Worm (Caenorhabditis elegans) whole organism, young adult: ENCODE data around the gene ears-2.
A peak's percentile ranks its signal among the peaks of the same experiment; 100 is the strongest.

Experiments
- B0019.2 ChIP-seq: fragments of 200-800 bp; sonication (Bioruptor generic); conservative IDR thresholded peaks from 2 replicates; pipeline ENCODE4 v1.3.6; 2022; ENCODE audit warnings: missing genetic modification reagents, missing genetic modification characterization, missing compliant biosample characterization
- B0035.1 ChIP-seq: sonication (generic microtip); optimal IDR thresholded peaks from 2 replicates; lab custom pipeline; 2016; ENCODE audit warnings: missing genetic modification characterization, mild to moderate bottlenecking, missing compliant biosample characterization, missing genotype, missing genetic modification reagents
- B0336.3 ChIP-seq: fragments of 200-800 bp; sonication (Bioruptor generic); IDR thresholded peaks from 2 replicates; pipeline ENCODE4 v1.3.6; 2022; ENCODE audit warnings: missing genetic modification characterization, missing compliant biosample characterization
- D2030.7 ChIP-seq: fragments of 200-800 bp; sonication (Bioruptor generic); IDR thresholded peaks from 2 replicates; pipeline ENCODE4 v1.3.6; 2022; ENCODE audit warnings: missing genetic modification reagents, missing genetic modification characterization, missing compliant biosample characterization
- F49E8.2 ChIP-seq: sonication (generic microtip); optimal IDR thresholded peaks from 3 replicates; lab custom pipeline; 2017; ENCODE audit warnings: missing genetic modification characterization, mild to moderate bottlenecking, missing compliant biosample characterization, antibody characterized with exemption, moderate library complexity; ENCODE audit not compliant: insufficient read depth
- Y53F4B.3 ChIP-seq: fragments of 200-800 bp; sonication (Bioruptor generic); IDR thresholded peaks from 2 replicates; pipeline ENCODE4 v1.3.6; 2022; ENCODE audit warnings: missing genetic modification reagents, missing genetic modification characterization, missing compliant biosample characterization
- Y53G8AR.9 ChIP-seq: fragments of 200-800 bp; sonication (Bioruptor generic); conservative IDR thresholded peaks from 2 replicates; pipeline ENCODE4 v1.3.6; 2022; ENCODE audit warnings: missing genetic modification reagents, missing genetic modification characterization, missing compliant biosample characterization
- Y79H2A.3 ChIP-seq: fragments of 200-800 bp; sonication (Bioruptor generic); conservative IDR thresholded peaks from 2 replicates; pipeline ENCODE4 v1.3.6; 2022; ENCODE audit warnings: missing genetic modification reagents, missing genetic modification characterization, missing compliant biosample characterization
- atf-7 ChIP-seq: sonication (generic microtip); optimal IDR thresholded peaks from 2 replicates; lab custom pipeline; 2017; ENCODE audit warnings: mild to moderate bottlenecking, missing genetic modification characterization, missing compliant biosample characterization
- attf-5 ChIP-seq: fragments of 200-800 bp; sonication (Bioruptor generic); optimal IDR thresholded peaks from 2 replicates; lab custom pipeline; 2018; ENCODE audit warnings: mild to moderate bottlenecking, missing genetic modification characterization, missing compliant biosample characterization
- attf-6 ChIP-seq: fragments of 200-800 bp; sonication (Bioruptor generic); IDR thresholded peaks from 2 replicates; pipeline ENCODE4 v1.3.6; 2022; ENCODE audit warnings: missing genetic modification reagents, missing genetic modification characterization, missing compliant biosample characterization
- bed-1 ChIP-seq: fragments of 200-800 bp; sonication (Bioruptor generic); IDR thresholded peaks from 2 replicates; pipeline ENCODE4 v1.3.6; 2022; ENCODE audit warnings: missing genetic modification reagents, missing genetic modification characterization, missing compliant biosample characterization
- bed-2 ChIP-seq: fragments of 200-800 bp; sonication (Bioruptor generic); IDR thresholded peaks from 2 replicates; pipeline ENCODE4 v1.3.6; 2022; ENCODE audit warnings: missing genetic modification reagents, missing genetic modification characterization, missing compliant biosample characterization
- ceh-100 ChIP-seq: fragments of 200-800 bp; sonication (Bioruptor generic); IDR thresholded peaks from 2 replicates; pipeline ENCODE4 v1.3.6; 2022; ENCODE audit warnings: missing genetic modification reagents, missing genetic modification characterization, missing compliant biosample characterization
- ceh-27 ChIP-seq: fragments of 200-800 bp; sonication (Bioruptor generic); optimal IDR thresholded peaks from 2 replicates; lab custom pipeline; 2018; ENCODE audit warnings: mild to moderate bottlenecking, missing genetic modification characterization, moderate library complexity, missing compliant biosample characterization
- ceh-40 ChIP-seq: fragments of 200-800 bp; sonication (Bioruptor generic); IDR thresholded peaks from 2 replicates; pipeline ENCODE4 v1.3.6; 2022; ENCODE audit warnings: missing genetic modification characterization, missing compliant biosample characterization
- ceh-58 ChIP-seq: fragments of 200-800 bp; sonication (Bioruptor generic); IDR thresholded peaks from 2 replicates; pipeline ENCODE4 v1.3.6; 2022; ENCODE audit warnings: missing genetic modification characterization, missing compliant biosample characterization
- ceh-91 ChIP-seq: fragments of 200-800 bp; sonication (Bioruptor generic); IDR thresholded peaks from 2 replicates; pipeline ENCODE4 v1.3.6; 2022; ENCODE audit warnings: missing genetic modification reagents, missing genetic modification characterization, missing compliant biosample characterization
- dox-1 ChIP-seq: fragments of 200-800 bp; sonication (Bioruptor generic); IDR thresholded peaks from 2 replicates; pipeline ENCODE4 v1.3.6; 2022; ENCODE audit warnings: missing genetic modification reagents, missing genetic modification characterization, missing compliant biosample characterization
- dpl-1 ChIP-seq: fragments of 150-350 bp; optimal IDR thresholded peaks from 2 replicates; lab custom pipeline; 2014; ENCODE audit warnings: missing biosample characterization, missing genetic modification reagents, missing genetic modification characterization
- egl-44 ChIP-seq: fragments of 200-800 bp; sonication (Bioruptor generic); IDR thresholded peaks from 2 replicates; pipeline ENCODE4 v1.3.6; 2022; ENCODE audit warnings: missing genetic modification reagents, missing genetic modification characterization, missing compliant biosample characterization
- egrh-3 ChIP-seq: fragments of 200-800 bp; sonication (Bioruptor generic); IDR thresholded peaks from 2 replicates; pipeline ENCODE4 v1.3.6; 2022; ENCODE audit warnings: missing genetic modification reagents, missing genetic modification characterization, missing compliant biosample characterization
- ekl-4 ChIP-seq: fragments of 200-800 bp; sonication (Bioruptor generic); IDR thresholded peaks from 2 replicates; pipeline ENCODE4 v1.3.6; 2022; ENCODE audit warnings: missing genetic modification reagents, missing genetic modification characterization, missing compliant biosample characterization
- gei-17 ChIP-seq: fragments of 200-800 bp; sonication (Bioruptor generic); optimal IDR thresholded peaks from 2 replicates; lab custom pipeline; 2018; ENCODE audit warnings: mild to moderate bottlenecking, missing genetic modification characterization, missing compliant biosample characterization
- hmg-1.2 ChIP-seq: fragments of 200-800 bp; sonication (Bioruptor generic); IDR thresholded peaks from 2 replicates; pipeline ENCODE4 v1.3.6; 2022; ENCODE audit warnings: missing genetic modification reagents, missing genetic modification characterization, missing compliant biosample characterization
- hrde-1 ChIP-seq: sonication (generic microtip); optimal IDR thresholded peaks from 2 replicates; lab custom pipeline; 2016; ENCODE audit warnings: missing genetic modification characterization, mild to moderate bottlenecking, missing compliant biosample characterization, moderate library complexity, missing genotype, missing genetic modification reagents, borderline replicate concordance
- hsf-1 ChIP-seq: fragments of 200-800 bp; sonication (Bioruptor generic); IDR thresholded peaks from 2 replicates; pipeline ENCODE4 v1.3.6; 2022; ENCODE audit warnings: missing genetic modification reagents, missing genetic modification characterization, missing compliant biosample characterization
- let-526 ChIP-seq: fragments of 200-800 bp; sonication (Bioruptor generic); IDR thresholded peaks from 2 replicates; pipeline ENCODE4 v1.3.6; 2022; ENCODE audit warnings: missing genetic modification reagents, missing genetic modification characterization, missing compliant biosample characterization
- lir-1 ChIP-seq: fragments of 200-800 bp; sonication (Bioruptor generic); conservative IDR thresholded peaks from 2 replicates; pipeline ENCODE4 v1.3.6; 2022; ENCODE audit warnings: missing genetic modification reagents, missing genetic modification characterization, missing compliant biosample characterization
- lsl-1 ChIP-seq: fragments of 200-800 bp; sonication (Bioruptor generic); optimal IDR thresholded peaks from 2 replicates; lab custom pipeline; 2018; ENCODE audit warnings: mild to moderate bottlenecking, missing genetic modification characterization, moderate library complexity, missing compliant biosample characterization
- madf-3 ChIP-seq: fragments of 200-800 bp; sonication (Bioruptor generic); IDR thresholded peaks from 2 replicates; pipeline ENCODE4 v1.3.6; 2022; ENCODE audit warnings: missing genetic modification reagents, missing genetic modification characterization, missing compliant biosample characterization
- madf-6 ChIP-seq: fragments of 200-800 bp; sonication (Bioruptor generic); IDR thresholded peaks from 2 replicates; pipeline ENCODE4 v1.3.6; 2022; ENCODE audit warnings: missing genetic modification reagents, missing genetic modification characterization, missing compliant biosample characterization
- nhr-80 ChIP-seq: sonication (generic microtip); optimal IDR thresholded peaks from 2 replicates; lab custom pipeline; 2016; ENCODE audit warnings: missing genetic modification characterization, missing compliant biosample characterization
- nhr-90 ChIP-seq: sonication (generic microtip); optimal IDR thresholded peaks from 2 replicates; lab custom pipeline; 2016; ENCODE audit warnings: missing genotype, mild to moderate bottlenecking, missing genetic modification characterization, missing compliant biosample characterization
- pbrm-1 ChIP-seq: fragments of 200-800 bp; sonication (Bioruptor generic); IDR thresholded peaks from 2 replicates; pipeline ENCODE4 v1.3.6; 2022; ENCODE audit warnings: missing genetic modification reagents, missing genetic modification characterization, missing compliant biosample characterization
- rcor-1 ChIP-seq: fragments of 200-800 bp; sonication (Bioruptor generic); IDR thresholded peaks from 2 replicates; pipeline ENCODE4 v1.3.6; 2022; ENCODE audit warnings: missing genetic modification reagents, missing genetic modification characterization, missing compliant biosample characterization
- rec-8 ChIP-seq, 2 experiments: sonication (generic microtip); optimal IDR thresholded peaks; 2 replicates each; lab custom pipeline; 2016; ENCODE audit warnings: mild to moderate bottlenecking in 2 of 2, missing genetic modification characterization in 2 of 2, missing genetic modification reagents in 2 of 2, missing genotype in 2 of 2, missing biosample characterization in 1 of 2, missing compliant biosample characterization in 1 of 2, moderate library complexity in 1 of 2
- repo-1 ChIP-seq: sonication (generic microtip); optimal IDR thresholded peaks from 2 replicates; lab custom pipeline; 2017; ENCODE audit warnings: mild to moderate bottlenecking, missing genetic modification characterization, missing compliant biosample characterization
- sea-2 ChIP-seq: fragments of 200-800 bp; sonication (Bioruptor generic); IDR thresholded peaks from 2 replicates; pipeline ENCODE4 v1.3.6; 2022; ENCODE audit warnings: missing genetic modification characterization, missing compliant biosample characterization
- snpc-3.4 ChIP-seq: sonication (generic microtip); optimal IDR thresholded peaks from 2 replicates; lab custom pipeline; 2017; ENCODE audit warnings: missing genetic modification characterization, mild to moderate bottlenecking, missing compliant biosample characterization, antibody characterized with exemption, moderate library complexity, missing genotype, missing genetic modification reagents
- somi-1 ChIP-seq: fragments of 200-800 bp; sonication (Bioruptor generic); optimal IDR thresholded peaks from 2 replicates; lab custom pipeline; 2018; ENCODE audit warnings: mild to moderate bottlenecking, missing genetic modification characterization, missing compliant biosample characterization
- tbp1 ChIP-seq: fragments of 200-800 bp; sonication (Bioruptor generic); optimal IDR thresholded peaks from 2 replicates; lab custom pipeline; 2018; ENCODE audit warnings: mild to moderate bottlenecking, missing genetic modification characterization, missing compliant biosample characterization
- xnd-1 ChIP-seq: sonication (generic microtip); optimal IDR thresholded peaks from 2 replicates; lab custom pipeline; 2016; ENCODE audit warnings: missing genotype, missing genetic modification reagents, missing genetic modification characterization, missing compliant biosample characterization
- ztf-18 ChIP-seq: sonication (generic microtip); optimal IDR thresholded peaks from 2 replicates; lab custom pipeline; 2016; ENCODE audit warnings: missing genotype, mild to moderate bottlenecking, missing genetic modification characterization, missing compliant biosample characterization
- ztf-25 ChIP-seq: fragments of 200-800 bp; sonication (Bioruptor generic); IDR thresholded peaks from 2 replicates; pipeline ENCODE4 v1.3.6; 2022; ENCODE audit warnings: missing genetic modification reagents, missing genetic modification characterization, missing compliant biosample characterization
- ztf-28 ChIP-seq: fragments of 200-800 bp; sonication (Bioruptor generic); IDR thresholded peaks from 2 replicates; pipeline ENCODE4 v1.3.6; 2022; ENCODE audit warnings: missing genetic modification reagents, missing genetic modification characterization, missing compliant biosample characterization

The ears-2 gene

DNA sequence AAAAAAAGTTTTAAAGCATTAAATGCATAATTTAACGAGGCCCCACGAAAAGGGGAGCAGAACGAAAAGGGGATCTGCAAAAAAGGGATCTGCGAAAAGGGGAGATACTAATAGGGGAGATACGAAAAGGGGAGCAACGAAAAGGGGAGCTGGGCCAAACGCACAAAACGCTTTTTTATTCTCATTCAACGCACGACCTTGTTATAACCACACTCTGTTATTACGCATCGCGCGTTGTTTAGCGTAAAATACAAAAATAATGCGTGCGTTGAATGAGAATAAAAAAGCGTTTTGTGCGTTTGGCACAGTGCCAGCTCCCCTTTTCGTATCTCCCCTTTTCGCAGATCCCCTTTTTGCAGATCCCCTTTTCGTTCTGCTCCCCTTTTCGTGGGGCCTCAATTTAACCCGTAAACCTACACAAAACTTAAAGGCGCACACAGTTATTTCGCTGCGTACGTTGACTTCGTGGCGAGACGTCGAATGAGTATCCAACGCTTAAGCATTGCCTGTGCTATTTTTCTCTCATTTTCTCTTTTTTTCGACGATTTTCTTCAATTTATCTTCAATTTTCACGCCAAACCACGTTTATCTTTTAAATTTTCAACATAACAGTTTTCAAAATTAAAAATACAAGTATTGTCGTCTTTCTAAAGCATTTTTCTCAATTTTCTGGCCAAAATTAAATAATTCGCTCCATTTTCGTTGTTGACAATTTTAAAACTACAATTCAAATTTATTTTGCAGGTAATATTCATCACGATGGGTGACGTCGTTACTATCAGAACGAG lies 4.9 kb downstream of the ears-2 start, which contains the start of gene rps-24:
TSS of gene rps-24 (plus strand) at position 738 of the 788 bp plus-strand sequence.
- peak; percentile 99 for TF ChIP-seq B0019.2 (GFP tag; lab: Robert Waterston, UW)
- peak; percentile 99 for TF ChIP-seq ztf-28 (GFP tag; lab: Robert Waterston, UW)
- TF ChIP-seq ceh-27 (GFP tag; lab: Kevin White, UChicago), result peak; percentile 92
- TF ChIP-seq ekl-4 (GFP tag; lab: Robert Waterston, UW), result peak; percentile 96
- peak; percentile 54 for TF ChIP-seq nhr-90 (tag; lab: Kevin White, UChicago)
- TF ChIP-seq attf-6 (GFP tag; lab: Robert Waterston, UW), result peak; percentile 84; the same call in 1 of the 2 replicates
- TF ChIP-seq ceh-91 (GFP tag; lab: Robert Waterston, UW), result peak; percentile 97
- peak; percentile 96 for TF ChIP-seq attf-5 (GFP tag; lab: Kevin White, UChicago)
- peak; percentile 15 for TF ChIP-seq dpl-1 (GFP tag; lab: Kevin White, UChicago)
- TF ChIP-seq Y53F4B.3 (GFP tag; lab: Robert Waterston, UW), result peak; percentile 92
- peak; percentile 78; the same call in 1 of the 2 replicates for TF ChIP-seq sea-2 (GFP tag; lab: Robert Waterston, UW)
- TF ChIP-seq rcor-1 (GFP tag; lab: Robert Waterston, UW), result peak; percentile 97
- TF ChIP-seq Y53G8AR.9 (GFP tag; lab: Robert Waterston, UW), result peak; percentile 90
- TF ChIP-seq repo-1 (tag; lab: Kevin White, UChicago), result peak; percentile 61
- peak; percentile 71 for TF ChIP-seq tbp1 (GFP tag; lab: Kevin White, UChicago)
- TF ChIP-seq gei-17 (GFP tag; lab: Kevin White, UChicago), result peak; percentile 35
- peak; percentile 83 for TF ChIP-seq nhr-80 (tag; lab: Kevin White, UChicago)
- TF ChIP-seq Y79H2A.3 (GFP tag; lab: Robert Waterston, UW), result peak; percentile 91
- TF ChIP-seq ztf-18, result peak; percentile 78
- TF ChIP-seq ceh-40 (GFP tag; lab: Robert Waterston, UW), result peak; percentile 53; the same call in 1 of the 2 replicates
- peak; percentile 99 for TF ChIP-seq dox-1 (GFP tag; lab: Robert Waterston, UW)
- peak; percentile 97 for TF ChIP-seq let-526
- peak; percentile 34 for TF ChIP-seq somi-1 (GFP tag; lab: Kevin White, UChicago)
- peak; percentile 95 for TF ChIP-seq madf-3 (GFP tag; lab: Robert Waterston, UW)
- peak; percentile 27 for TF ChIP-seq atf-7 (tag; lab: Kevin White, UChicago)
- TF ChIP-seq bed-1 (GFP tag; lab: Robert Waterston, UW), result peak; percentile 89; the same call in 1 of the 2 replicates
- TF ChIP-seq bed-2 (GFP tag; lab: Robert Waterston, UW), result peak; percentile 97
- peak; percentile 85 for TF ChIP-seq B0336.3 (GFP tag; lab: Robert Waterston, UW)
- peak; percentile 6 for TF ChIP-seq xnd-1
- TF ChIP-seq D2030.7 (GFP tag; lab: Robert Waterston, UW), result peak; percentile 100
- TF ChIP-seq hmg-1.2 (GFP tag; lab: Robert Waterston, UW), result peak; percentile 92
- peak; percentile 48 to 61 for TF ChIP-seq rec-8 (tag; optimal IDR thresholded peaks at IDR 0.05; lab: Kevin White, UChicago)
- TF ChIP-seq hsf-1 (GFP tag; lab: Robert Waterston, UW), result peak; percentile 82
- peak; percentile 91 for TF ChIP-seq egl-44 (GFP tag; lab: Robert Waterston, UW)
- TF ChIP-seq madf-6 (GFP tag; lab: Robert Waterston, UW), result peak; percentile 87
- peak; percentile 84 for TF ChIP-seq F49E8.2 (tag; lab: Kevin White, UChicago)
- peak; percentile 95 for TF ChIP-seq egrh-3 (GFP tag; lab: Robert Waterston, UW)
- TF ChIP-seq lsl-1 (GFP tag; lab: Kevin White, UChicago), result peak; percentile 78
- peak; percentile 95 for TF ChIP-seq lir-1 (GFP tag; lab: Robert Waterston, UW)
- TF ChIP-seq B0035.1 (tag; lab: Kevin White, UChicago), result peak; percentile 41
- peak; percentile 97 for TF ChIP-seq pbrm-1 (GFP tag; lab: Robert Waterston, UW)
- peak; percentile 49 for TF ChIP-seq snpc-3.4 (tag; lab: Kevin White, UChicago)
- TF ChIP-seq ztf-25 (GFP tag; lab: Robert Waterston, UW), result peak; percentile 99
- TF ChIP-seq hrde-1 (tag; lab: Kevin White, UChicago), result peak; percentile 42
- TF ChIP-seq ceh-100, result peak; percentile 100
- peak; percentile 91; the same call in 1 of the 2 replicates for TF ChIP-seq ceh-58
